Worm (Caenorhabditis elegans): ENCODE results near the gene Y52E8A.6.

ce11 chrII:4306921-4307630, 12.7 kb downstream of the Y52E8A.6 start, which contains the start of gene Y52E8A.3:
- TF ChIP-seq sdz-12 (GFP tag; optimal IDR thresholded peaks at IDR 0.05) = no peak
- peak in 1 of 2 experiments; percentile 91 for TF ChIP-seq unc-62 (GFP tag; optimal IDR thresholded peaks at IDR 0.05 in 1 of 2)
- TF ChIP-seq unc-62 (tag; optimal IDR thresholded peaks at IDR 0.05) = no peak
- no peak for TF ChIP-seq zip-11 (GFP tag; IDR thresholded peaks at IDR 0.05)
- no peak for TF ChIP-seq mdl-1 (tag; optimal IDR thresholded peaks at IDR 0.05)
- TF ChIP-seq R02D3.7 (tag; optimal IDR thresholded peaks at IDR 0.05) = no peak
- no peak for TF ChIP-seq ceh-82 (tag; optimal IDR thresholded peaks at IDR 0.05)

Data from whole organism, L4 larva.